Fruit fly (Drosophila melanogaster) whole organism, prepupa: ENCODE results near the gene CG42581.
"Not testable (repeated sequence)": the region's sequence is repeated elsewhere in the genome, so short reads cannot be mapped to it uniquely, and the experiment has no call there.

Experiments used
- Blimp-1 ChIP-seq: fragments of 200-800 bp; sonication (Bioruptor generic); optimal IDR thresholded peaks from 3 replicates; lab custom pipeline; 2017; ENCODE audit warnings: missing biosample characterization, missing genetic modification characterization, mild to moderate bottlenecking, moderate library complexity, missing genetic modification reagents
- CG10631 ChIP-seq: fragments of 200-800 bp; sonication (Bioruptor generic); optimal IDR thresholded peaks from 2 replicates; lab custom pipeline; 2016; ENCODE audit warnings: missing biosample characterization, missing genetic modification characterization
- CG11294 ChIP-seq: fragments of 200-800 bp; sonication (Bioruptor generic); IDR thresholded peaks from 2 replicates; pipeline ENCODE4 v1.3.6; 2022; ENCODE audit warnings: missing biosample characterization, missing genetic modification characterization
- CG1621 ChIP-seq: fragments of 200-800 bp; sonication (Bioruptor generic); optimal IDR thresholded peaks from 3 replicates; lab custom pipeline; 2018; ENCODE audit warnings: missing biosample characterization, mild to moderate bottlenecking, missing genetic modification characterization
- CG16779 ChIP-seq: fragments of 200-800 bp; sonication (Bioruptor generic); optimal IDR thresholded peaks from 3 replicates; lab custom pipeline; 2017; ENCODE audit warnings: missing biosample characterization, mild to moderate bottlenecking, missing genetic modification characterization
- CG31627 ChIP-seq: fragments of 200-800 bp; sonication (Bioruptor generic); optimal IDR thresholded peaks from 3 replicates; lab custom pipeline; 2016; ENCODE audit warnings: missing biosample characterization, missing genetic modification characterization
- CG3919 ChIP-seq: fragments of 200-800 bp; sonication (Bioruptor generic); optimal IDR thresholded peaks from 3 replicates; lab custom pipeline; 2016; ENCODE audit warnings: missing biosample characterization, missing genetic modification characterization
- CG6163 ChIP-seq: fragments of 200-800 bp; sonication (Bioruptor generic); IDR thresholded peaks from 3 replicates; pipeline ENCODE4 v1.3.6; 2022; ENCODE audit warnings: missing biosample characterization, missing genetic modification characterization
- CG6276 ChIP-seq: fragments of 200-800 bp; sonication (Bioruptor generic); optimal IDR thresholded peaks from 2 replicates; lab custom pipeline; 2017; ENCODE audit warnings: missing biosample characterization, mild to moderate bottlenecking, missing genetic modification characterization
- CG6792 ChIP-seq: fragments of 200-800 bp; sonication (Bioruptor generic); optimal IDR thresholded peaks from 3 replicates; lab custom pipeline; 2016; ENCODE audit warnings: missing biosample characterization, missing genetic modification characterization
- CG6808 ChIP-seq: fragments of 200-800 bp; sonication (Bioruptor generic); optimal IDR thresholded peaks from 3 replicates; lab custom pipeline; 2017; ENCODE audit warnings: missing biosample characterization, missing genetic modification characterization, mild to moderate bottlenecking, moderate library complexity, missing genetic modification reagents
- CG6854 ChIP-seq: fragments of 200-800 bp; sonication (Bioruptor generic); optimal IDR thresholded peaks from 2 replicates; lab custom pipeline; 2017; ENCODE audit warnings: missing biosample characterization, mild to moderate bottlenecking, missing genetic modification characterization
- CG8119 ChIP-seq: fragments of 200-800 bp; sonication (Bioruptor generic); IDR thresholded peaks from 3 replicates; pipeline ENCODE4 v1.3.6; 2022; ENCODE audit warnings: missing biosample characterization, missing genetic modification characterization
- Eip78C ChIP-seq: fragments of 200-800 bp; sonication (Bioruptor generic); peaks from one replicate; lab custom pipeline; 2016; ENCODE audit warnings: missing biosample characterization, missing genetic modification characterization
- Eip93F ChIP-seq: fragments of 200-800 bp; sonication (Bioruptor generic); optimal IDR thresholded peaks from 2 replicates; lab custom pipeline; 2016; ENCODE audit warnings: missing biosample characterization, mild to moderate bottlenecking, missing genetic modification characterization
- Hr4 ChIP-seq: fragments of 200-800 bp; sonication (Bioruptor generic); optimal IDR thresholded peaks from 3 replicates; lab custom pipeline; 2016; ENCODE audit warnings: missing biosample characterization, missing genetic modification characterization
- Met ChIP-seq: fragments of 200-800 bp; sonication (Bioruptor generic); optimal IDR thresholded peaks from 3 replicates; lab custom pipeline; 2016; ENCODE audit warnings: missing biosample characterization, missing genetic modification characterization
- OdsH ChIP-seq: fragments of 200-800 bp; sonication (Bioruptor generic); optimal IDR thresholded peaks from 3 replicates; lab custom pipeline; 2016; ENCODE audit warnings: missing biosample characterization, missing genetic modification characterization
- Smox ChIP-seq: fragments of 200-800 bp; sonication (Bioruptor generic); optimal IDR thresholded peaks from 3 replicates; lab custom pipeline; 2016; ENCODE audit warnings: missing biosample characterization, missing genetic modification characterization
- Sox102F ChIP-seq: fragments of 200-800 bp; sonication (Bioruptor generic); optimal IDR thresholded peaks from 2 replicates; lab custom pipeline; 2016; ENCODE audit warnings: missing biosample characterization, mild to moderate bottlenecking, missing genetic modification characterization
- Sox14 ChIP-seq: fragments of 200-800 bp; sonication (Bioruptor generic); optimal IDR thresholded peaks from 3 replicates; lab custom pipeline; 2016; ENCODE audit warnings: missing biosample characterization, missing genetic modification characterization
- Sox15 ChIP-seq: fragments of 200-800 bp; sonication (Bioruptor generic); optimal IDR thresholded peaks from 3 replicates; lab custom pipeline; 2016; ENCODE audit warnings: missing biosample characterization, missing genetic modification characterization
- achi ChIP-seq: fragments of 200-800 bp; sonication (Bioruptor generic); optimal IDR thresholded peaks from 3 replicates; lab custom pipeline; 2016; ENCODE audit warnings: missing biosample characterization, missing genetic modification characterization
- acj6 ChIP-seq: fragments of 200-800 bp; sonication (Bioruptor generic); optimal IDR thresholded peaks from 3 replicates; lab custom pipeline; 2016; ENCODE audit warnings: missing biosample characterization, missing genetic modification characterization
- cyc ChIP-seq: fragments of 200-800 bp; sonication (Bioruptor generic); optimal IDR thresholded peaks from 3 replicates; lab custom pipeline; 2016; ENCODE audit warnings: missing biosample characterization, missing genetic modification characterization
- dac ChIP-seq: fragments of 200-800 bp; sonication (Bioruptor generic); optimal IDR thresholded peaks from 2 replicates; lab custom pipeline; 2017; ENCODE audit warnings: missing biosample characterization, mild to moderate bottlenecking, missing genetic modification characterization
- dsx ChIP-seq: fragments of 200-800 bp; optimal IDR thresholded peaks from 3 replicates; lab custom pipeline; 2019; ENCODE audit warnings: missing biosample characterization, mild to moderate bottlenecking, missing genetic modification characterization, moderate library complexity; ENCODE audit not compliant: poor library complexity, severe bottlenecking
- eg ChIP-seq: fragments of 200-800 bp; sonication (Bioruptor generic); IDR thresholded peaks from 3 replicates; pipeline ENCODE4 v1.3.6; 2022; ENCODE audit warnings: missing biosample characterization, missing genetic modification characterization
- fd85E ChIP-seq: fragments of 200-800 bp; sonication (Bioruptor generic); optimal IDR thresholded peaks from 3 replicates; lab custom pipeline; 2016; ENCODE audit warnings: missing biosample characterization, missing genetic modification characterization
- fkh ChIP-seq: fragments of 200-800 bp; sonication (Bioruptor generic); optimal IDR thresholded peaks from 3 replicates; lab custom pipeline; 2017; ENCODE audit warnings: missing biosample characterization, mild to moderate bottlenecking, missing genetic modification characterization, moderate library complexity
- lz ChIP-seq: fragments of 200-800 bp; sonication (Bioruptor generic); optimal IDR thresholded peaks from 3 replicates; lab custom pipeline; 2016; ENCODE audit warnings: missing biosample characterization, missing genetic modification characterization
- spab ChIP-seq: fragments of 200-800 bp; sonication (Bioruptor generic); optimal IDR thresholded peaks from 2 replicates; lab custom pipeline; 2017; ENCODE audit warnings: missing biosample characterization, mild to moderate bottlenecking, missing genetic modification characterization, missing genetic modification reagents
- svp ChIP-seq: fragments of 200-800 bp; sonication (Bioruptor generic); peaks from one replicate; lab custom pipeline; 2016; ENCODE audit warnings: missing biosample characterization, missing genetic modification characterization
- topi ChIP-seq: fragments of 200-800 bp; sonication (Bioruptor generic); optimal IDR thresholded peaks from 3 replicates; lab custom pipeline; 2016; ENCODE audit warnings: missing biosample characterization, missing genetic modification characterization
- vri ChIP-seq: fragments of 200-800 bp; sonication (Bioruptor generic); optimal IDR thresholded peaks from 3 replicates; lab custom pipeline; 2016; ENCODE audit warnings: missing biosample characterization, mild to moderate bottlenecking, missing genetic modification characterization

The CG42581 gene

dm6 chrX:20122153-20122552, 25.9 kb upstream of the CG42581 start, which contains the start of gene CG34331:
Gene CG34331 (plus strand): TSS chrX:20122453.
- TF ChIP-seq fkh, result no peak
- no peak for TF ChIP-seq CG6163
- no peak for TF ChIP-seq CG11294 (GFP tag; lab: Robert Waterston, UW)
- no peak for TF ChIP-seq lz (GFP tag; lab: Kevin White, UChicago)
- peak; percentile 54 for TF ChIP-seq svp (GFP tag; lab: Kevin White, UChicago)
- TF ChIP-seq spab, result no peak
- TF ChIP-seq Sox14, result no peak
- TF ChIP-seq Met (GFP tag; lab: Kevin White, UChicago), result no peak
- TF ChIP-seq, all 60 proteins: peak for 1

- TF ChIP-seq CG16779 (tag; lab: Kevin White, UChicago) (no peak), CG6808 (GFP tag; lab: Kevin White, UChicago) (no peak), fd85E (GFP tag; lab: Kevin White, UChicago) (no peak), eg (GFP tag; lab: Robert Waterston, UW) (no peak), dac (no peak), Met (GFP tag; lab: Kevin White, UChicago) (no peak), CG6276 (no peak), CG6854 (GFP tag; lab: Kevin White, UChicago) (no peak), CG1621 (tag; lab: Kevin White, UChicago) (no peak)
- TF ChIP-seq, all 60 proteins: peak for 0
Measured at dm6 chrX:20110475-20110874, 14.2 kb upstream of the CG42581 start, which contains the start of gene karr. Gene karr (minus strand): TSS chrX:20110575.

- no peak for TF ChIP-seq topi (GFP tag; lab: Kevin White, UChicago)
- TF ChIP-seq achi (GFP tag; lab: Kevin White, UChicago), result no peak
- TF ChIP-seq dac, result no peak
- no peak for TF ChIP-seq fd85E (GFP tag; lab: Kevin White, UChicago)
- no peak for TF ChIP-seq Hr4 (GFP tag; lab: Kevin White, UChicago)
Measured at dm6 chrX:20104987-20105386, 8.7 kb upstream of the CG42581 start.

- TF ChIP-seq vri, Sox102F, cyc (GFP tag; lab: Kevin White, UChicago): not testable (repeated sequence)
- TF ChIP-seq, all 60 proteins: peak for 0; not testable (repeated sequence) for 60
Measured at dm6 chrX:20094098-20094497, 2.2 kb downstream of the CG42581 start, which contains the start of gene Or19b. Gene Or19b (plus strand): TSS chrX:20094398.

dm6 chrX:20092308-20092707, 4.0 kb downstream of the CG42581 start, which contains the start of gene fd19B:
Gene fd19B (minus strand): TSS chrX:20092408.
- TF ChIP-seq spab (no peak), Sox14 (no peak), CG31627 (GFP tag; lab: Kevin White, UChicago) (no peak), CG6276 (no peak), dsx (GFP tag; lab: Kevin White, UChicago) (no peak)

- no peak for TF ChIP-seq Hr4 (GFP tag; lab: Kevin White, UChicago)
- TF ChIP-seq CG6854 (GFP tag; lab: Kevin White, UChicago), result no peak
- TF ChIP-seq Met (GFP tag; lab: Kevin White, UChicago), result no peak
- TF ChIP-seq Sox15 (GFP tag; lab: Kevin White, UChicago), result no peak
- no peak for TF ChIP-seq CG10631
- no peak for TF ChIP-seq lz (GFP tag; lab: Kevin White, UChicago)
- TF ChIP-seq CG8119 (GFP tag; lab: Robert Waterston, UW), result no peak
- TF ChIP-seq Eip93F (GFP tag; lab: Kevin White, UChicago), result no peak
- TF ChIP-seq CG3919, result no peak
Measured at dm6 chrX:20083762-20084161, 12.5 kb downstream of the CG42581 start.

dm6 chrX:20067017-20067416, 29.3 kb downstream of the CG42581 start:
- TF ChIP-seq CG31627 (GFP tag; lab: Kevin White, UChicago), result no peak
- no peak for TF ChIP-seq acj6 (GFP tag; lab: Kevin White, UChicago)
- TF ChIP-seq CG6792 (GFP tag; lab: Kevin White, UChicago), result no peak
- no peak for TF ChIP-seq Eip78C (GFP tag; lab: Kevin White, UChicago)
- no peak for TF ChIP-seq Smox (GFP tag; lab: Kevin White, UChicago)
- no peak for TF ChIP-seq dac
- TF ChIP-seq achi (GFP tag; lab: Kevin White, UChicago), result no peak
- TF ChIP-seq Blimp-1 (GFP tag; lab: Kevin White, UChicago), result no peak
- TF ChIP-seq topi (GFP tag; lab: Kevin White, UChicago), result no peak
- no peak for TF ChIP-seq OdsH (GFP tag; lab: Kevin White, UChicago)
